Fruit fly (Drosophila melanogaster): Measurements from ENCODE around the gene MTA1-like.

MTA1-like gene

DNA sequence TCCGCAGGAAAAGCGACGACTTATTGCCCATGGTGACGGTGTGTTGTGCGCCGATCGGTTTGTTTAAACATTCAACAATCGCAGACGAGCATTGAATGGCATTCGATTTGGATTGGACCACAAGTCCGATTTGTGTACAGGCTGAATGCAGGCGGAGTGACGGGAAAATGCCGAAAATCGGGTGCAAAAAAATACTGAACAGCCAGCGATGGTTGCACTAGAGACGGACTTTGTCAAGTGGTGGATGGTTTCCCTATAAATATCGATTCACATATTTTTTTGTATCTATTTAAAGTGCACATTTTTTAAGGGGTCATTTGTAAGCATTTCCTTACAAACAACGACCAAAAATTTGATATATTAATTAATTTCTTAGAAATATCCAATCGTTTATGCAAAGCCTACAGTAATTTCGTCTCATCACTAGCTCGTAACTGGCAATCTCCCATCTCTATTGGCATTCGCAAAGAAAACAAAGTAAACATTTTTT, 6.2 kb upstream of the MTA1-like start, which contains the start of the genes elm and MED27 (continued):
- TF ChIP-seq crol (GFP tag; IDR thresholded peaks at IDR 0.05) (peak; percentile 59; the same call in 1 of the 2 replicates), E2f1 (GFP tag; IDR thresholded peaks at IDR 0.05) (peak; percentile 92), tup (GFP tag; optimal IDR thresholded peaks at IDR 0.05) (peak; percentile 73)

DNA sequence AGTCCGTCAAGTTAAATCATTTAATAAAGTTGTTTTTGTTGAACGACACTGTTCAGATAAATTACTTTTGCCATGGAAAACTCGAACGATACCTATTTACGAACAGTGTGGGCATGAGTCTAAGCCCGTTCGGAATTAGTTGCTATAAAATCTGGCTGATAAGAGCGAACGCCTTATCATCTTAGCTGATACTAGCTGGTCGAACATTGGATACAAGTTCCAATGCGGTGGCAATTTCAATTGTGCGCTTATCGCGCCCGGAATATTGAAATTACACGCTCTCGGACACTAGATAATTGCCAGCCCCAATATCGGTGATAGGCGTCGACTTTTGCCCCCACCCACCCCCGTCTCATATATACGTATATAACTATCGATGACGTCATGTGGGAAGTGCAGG, 5.3 kb upstream of the MTA1-like start:
- peak; percentile 24 for TF ChIP-seq lab (GFP tag; optimal IDR thresholded peaks at IDR 0.05)
- TF ChIP-seq grn (GFP tag; optimal IDR thresholded peaks at IDR 0.05): peak; percentile 36
- peak; percentile 96 for TF ChIP-seq CG34376 (GFP tag; optimal IDR thresholded peaks at IDR 0.05)
- peak; percentile 99 for TF ChIP-seq mirr (GFP tag; optimal IDR thresholded peaks at IDR 0.05)
- TF ChIP-seq CG5180 (GFP tag; optimal IDR thresholded peaks at IDR 0.05): peak; percentile 67
- TF ChIP-seq CG8388 (GFP tag; optimal IDR thresholded peaks at IDR 0.05): peak; percentile 3
- TF ChIP-seq ato (GFP tag; IDR thresholded peaks at IDR 0.05; ENCODE audit: partially characterized antibody): 0 out of 2 replicates have a peak, but pooled peaks have one; percentile 14
- peak; percentile 33 for TF ChIP-seq odd (GFP tag; optimal IDR thresholded peaks at IDR 0.05)
- TF ChIP-seq CG32767 (GFP tag; IDR thresholded peaks at IDR 0.05): no peak
- no peak for TF ChIP-seq CrebB (tag; optimal IDR thresholded peaks at IDR 0.05)
- TF ChIP-seq CG12071 (GFP tag; optimal IDR thresholded peaks at IDR 0.05): peak; percentile 12
- peak; percentile 21; the same call in 1 of the 2 replicates for TF ChIP-seq crol (GFP tag; IDR thresholded peaks at IDR 0.05)
- TF ChIP-seq fd3F (GFP tag; optimal IDR thresholded peaks at IDR 0.05): no peak
- peak; percentile 16 for TF ChIP-seq Fer1 (GFP tag; optimal IDR thresholded peaks at IDR 0.05)
- no peak for TF ChIP-seq CG18011 (GFP tag; optimal IDR thresholded peaks at IDR 0.05)
- TF ChIP-seq CG13123 (GFP tag; optimal IDR thresholded peaks at IDR 0.05): no peak
- no peak for TF ChIP-seq CG12104 (GFP tag; optimal IDR thresholded peaks at IDR 0.05)
- no peak for TF ChIP-seq CG4282 (GFP tag; optimal IDR thresholded peaks at IDR 0.05)
- TF ChIP-seq sug (tag; optimal IDR thresholded peaks at IDR 0.05): peak; percentile 65
- no peak for TF ChIP-seq CG18476 (GFP tag; optimal IDR thresholded peaks at IDR 0.05)
- TF ChIP-seq exex (tag; optimal IDR thresholded peaks at IDR 0.05): peak; percentile 98
- peak; percentile 13 for TF ChIP-seq CG13296 (GFP tag; optimal IDR thresholded peaks at IDR 0.05)
- peak; percentile 33 for TF ChIP-seq CG10543 (GFP tag; optimal IDR thresholded peaks at IDR 0.05)
- no peak for TF ChIP-seq Dek (tag; optimal IDR thresholded peaks at IDR 0.05)
- TF ChIP-seq Dbx (GFP tag; IDR thresholded peaks at IDR 0.05): peak; percentile 14; the same call in 1 of the 3 replicates
- TF ChIP-seq nerfin-2 (GFP tag; IDR thresholded peaks at IDR 0.05; ENCODE audit: partially characterized antibody): no peak
- TF ChIP-seq E2f2 (GFP tag; IDR thresholded peaks at IDR 0.05): peak; percentile 9; the same call in 1 of the 2 replicates
- no peak for TF ChIP-seq Poxn (GFP tag; IDR thresholded peaks at IDR 0.05)
- no peak for TF ChIP-seq HLH3B (GFP tag; IDR thresholded peaks at IDR 0.05)
- TF ChIP-seq HmgZ (tag; optimal IDR thresholded peaks at IDR 0.05): peak; percentile 19
- TF ChIP-seq GATAe (GFP tag; conservative IDR thresholded peaks at IDR 0.05): peak; percentile 26; the same call in 1 of the 2 replicates
- peak; percentile 44 for TF ChIP-seq Vsx1 (GFP tag; optimal IDR thresholded peaks at IDR 0.05)
- TF ChIP-seq zf30C (GFP tag; optimal IDR thresholded peaks at IDR 0.05): peak; percentile 14
- TF ChIP-seq hkb (optimal IDR thresholded peaks at IDR 0.05): no peak
- TF ChIP-seq hkb (GFP tag; IDR thresholded peaks at IDR 0.05): peak; percentile 20

DNA sequence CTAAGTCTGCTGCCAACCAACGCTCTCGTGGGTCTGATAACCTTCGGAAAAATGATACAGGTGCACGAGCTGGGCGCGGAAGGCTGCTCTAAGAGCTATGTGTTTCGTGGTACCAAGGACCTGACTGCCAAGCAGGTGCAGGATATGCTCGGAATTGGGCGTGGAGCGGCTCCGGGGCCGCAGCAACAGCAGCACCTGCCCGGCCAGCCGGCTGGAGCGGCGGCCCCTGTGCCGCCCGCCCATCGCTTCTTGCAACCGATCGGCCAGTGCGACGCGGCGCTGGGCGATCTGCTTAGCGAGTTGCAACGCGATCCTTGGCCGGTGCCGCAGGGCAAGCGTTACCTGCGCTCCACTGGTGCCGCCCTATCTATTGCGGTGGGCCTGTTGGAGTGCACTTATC, 1.4 kb upstream of the MTA1-like start:
- no peak for TF ChIP-seq Hmx (GFP tag; optimal IDR thresholded peaks at IDR 0.05)
- peak; percentile 55 for TF ChIP-seq Med (GFP tag)
- TF ChIP-seq Xrp1 (GFP tag; IDR thresholded peaks at IDR 0.05): no peak
- TF ChIP-seq ttk (GFP tag; IDR thresholded peaks at IDR 0.05): 0 out of 2 replicates have a peak, but pooled peaks have one; percentile 17
- TF ChIP-seq CG2202 (tag; optimal IDR thresholded peaks at IDR 0.05): no peak
- no peak for TF ChIP-seq CG1602 (GFP tag; optimal IDR thresholded peaks at IDR 0.05)
- no peak for TF ChIP-seq CG14710 (tag; optimal IDR thresholded peaks at IDR 0.05)
- no peak for TF ChIP-seq CG17328 (GFP tag; IDR thresholded peaks at IDR 0.05)
- TF ChIP-seq sens (GFP tag): peak; percentile 30
- TF ChIP-seq schlank (tag; optimal IDR thresholded peaks at IDR 0.05): no peak
- TF ChIP-seq CG2875 (GFP tag; optimal IDR thresholded peaks at IDR 0.05): no peak
- TF ChIP-seq Rfx (GFP tag; IDR thresholded peaks at IDR 0.05): 0 out of 2 replicates have a peak, but pooled peaks have one; percentile 7
- no peak for TF ChIP-seq CG11247 (GFP tag; IDR thresholded peaks at IDR 0.05)
